Fruit fly (Drosophila melanogaster): Measurements from ENCODE around the gene tal-3A.
A peak's percentile ranks its signal among the peaks of the same experiment; 100 is the strongest.

Gene tal-3A

DNA sequence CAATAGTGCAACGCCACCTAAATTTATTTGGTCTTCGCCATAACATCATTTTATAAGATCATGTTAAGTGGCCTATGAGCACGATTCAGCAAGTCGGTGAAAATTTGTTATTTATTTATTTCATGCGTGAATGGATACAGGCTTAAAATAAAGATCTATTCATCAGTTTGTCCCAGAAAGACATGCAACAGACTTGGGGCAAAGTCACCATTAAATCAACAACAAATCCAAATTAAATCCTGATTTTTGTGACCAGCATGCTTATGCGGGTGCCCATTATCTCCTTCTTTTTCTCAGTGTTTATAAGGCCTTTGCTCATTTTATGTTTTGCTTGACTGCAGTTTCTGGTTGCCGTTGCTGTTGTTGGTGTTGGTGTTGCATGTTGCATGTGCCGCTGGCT lies 5.0 kb upstream of the tal-3A start (continued):
- TF ChIP-seq Hr38 (GFP tag; optimal IDR thresholded peaks at IDR 0.05) (no peak), cyc (GFP tag; optimal IDR thresholded peaks at IDR 0.05) (peak; percentile 35), Eip75B (GFP tag; optimal IDR thresholded peaks at IDR 0.05) (peak; percentile 57), CG11762 (GFP tag; optimal IDR thresholded peaks at IDR 0.05; ENCODE audit: insufficient read depth) (peak; percentile 8), CG4318 (GFP tag; optimal IDR thresholded peaks at IDR 0.05) (peak; percentile 83), dac (GFP tag; optimal IDR thresholded peaks at IDR 0.05) (peak; percentile 65), Ets96B (tag; optimal IDR thresholded peaks at IDR 0.05) (peak; percentile 41), Hr4 (GFP tag; optimal IDR thresholded peaks at IDR 0.05) (peak; percentile 86)

- TF ChIP-seq Sox102F (GFP tag; optimal IDR thresholded peaks at IDR 0.05) (no peak), CG7368 (GFP tag; optimal IDR thresholded peaks at IDR 0.05) (no peak), topi (GFP tag; optimal IDR thresholded peaks at IDR 0.05) (no peak), CG32006 (GFP tag; optimal IDR thresholded peaks at IDR 0.05) (no peak), Lpt (GFP tag; optimal IDR thresholded peaks at IDR 0.05) (no peak), net (GFP tag; optimal IDR thresholded peaks at IDR 0.05) (no peak), CG8319 (GFP tag; optimal IDR thresholded peaks at IDR 0.05) (no peak), cyc (GFP tag; optimal IDR thresholded peaks at IDR 0.05) (no peak), Blimp-1 (GFP tag; optimal IDR thresholded peaks at IDR 0.05) (no peak), dac (GFP tag; optimal IDR thresholded peaks at IDR 0.05) (no peak), CG6276 (GFP tag; optimal IDR thresholded peaks at IDR 0.05) (no peak), spab (GFP tag; optimal IDR thresholded peaks at IDR 0.05) (no peak), Sox14 (GFP tag; optimal IDR thresholded peaks at IDR 0.05) (no peak), fd85E (GFP tag; optimal IDR thresholded peaks at IDR 0.05) (no peak)
These were observed 3.6 kb upstream of the tal-3A start for dm6 chr3R:13809261-13809660.

dm6 chr3R:13810308-13810707 lies 2.6 kb upstream of the tal-3A start:
- no peak for TF ChIP-seq svp (GFP tag)
- no peak for TF ChIP-seq Sox102F (GFP tag; optimal IDR thresholded peaks at IDR 0.05)
- TF ChIP-seq CG11294 (GFP tag; IDR thresholded peaks at IDR 0.05), result no peak
- TF ChIP-seq CG8119 (GFP tag; IDR thresholded peaks at IDR 0.05), result no peak
- no peak for TF ChIP-seq acj6 (GFP tag; optimal IDR thresholded peaks at IDR 0.05)
- TF ChIP-seq Smox (GFP tag; optimal IDR thresholded peaks at IDR 0.05), result no peak
- TF ChIP-seq fd59A (GFP tag; optimal IDR thresholded peaks at IDR 0.05), result no peak
- TF ChIP-seq Eip75B (GFP tag; optimal IDR thresholded peaks at IDR 0.05), result no peak
- TF ChIP-seq CG3919 (GFP tag; optimal IDR thresholded peaks at IDR 0.05), result no peak
- TF ChIP-seq CG7368 (GFP tag; optimal IDR thresholded peaks at IDR 0.05), result no peak
- TF ChIP-seq CG6276 (GFP tag; optimal IDR thresholded peaks at IDR 0.05), result no peak
- TF ChIP-seq CG32006 (GFP tag; optimal IDR thresholded peaks at IDR 0.05), result no peak
- no peak for TF ChIP-seq fd85E (GFP tag; optimal IDR thresholded peaks at IDR 0.05)
- TF ChIP-seq CG6163 (GFP tag; IDR thresholded peaks at IDR 0.05), result no peak
- TF ChIP-seq CG6808 (GFP tag; optimal IDR thresholded peaks at IDR 0.05), result no peak

DNA sequence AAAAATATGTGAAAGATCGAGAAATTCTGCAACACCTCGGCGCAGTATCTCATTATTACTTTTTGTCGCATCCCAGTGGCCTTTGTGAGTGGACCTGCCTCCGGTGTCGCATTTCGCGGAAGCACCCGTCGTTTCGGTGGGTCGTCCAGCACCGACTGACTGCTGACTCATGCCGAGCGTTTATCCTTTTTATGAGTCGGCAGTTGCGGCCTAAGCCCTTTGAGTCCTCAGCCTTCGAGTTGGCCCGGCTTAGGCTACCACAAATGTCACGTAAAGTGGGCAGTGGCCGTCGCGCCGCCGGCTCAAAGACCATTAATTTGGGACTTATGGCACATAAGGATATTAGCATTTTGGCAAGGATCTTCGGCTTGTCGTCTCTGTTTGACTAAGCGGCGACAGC lies 1.2 kb upstream of the tal-3A start:
- TF ChIP-seq CG34406 (GFP tag; optimal IDR thresholded peaks at IDR 0.05), result no peak
- no peak for TF ChIP-seq CG16779 (tag; optimal IDR thresholded peaks at IDR 0.05)
- TF ChIP-seq Hr39 (GFP tag; optimal IDR thresholded peaks at IDR 0.05), result no peak
- no peak for TF ChIP-seq esn (GFP tag; optimal IDR thresholded peaks at IDR 0.05)
- no peak for TF ChIP-seq Smox (GFP tag; optimal IDR thresholded peaks at IDR 0.05)

DNA sequence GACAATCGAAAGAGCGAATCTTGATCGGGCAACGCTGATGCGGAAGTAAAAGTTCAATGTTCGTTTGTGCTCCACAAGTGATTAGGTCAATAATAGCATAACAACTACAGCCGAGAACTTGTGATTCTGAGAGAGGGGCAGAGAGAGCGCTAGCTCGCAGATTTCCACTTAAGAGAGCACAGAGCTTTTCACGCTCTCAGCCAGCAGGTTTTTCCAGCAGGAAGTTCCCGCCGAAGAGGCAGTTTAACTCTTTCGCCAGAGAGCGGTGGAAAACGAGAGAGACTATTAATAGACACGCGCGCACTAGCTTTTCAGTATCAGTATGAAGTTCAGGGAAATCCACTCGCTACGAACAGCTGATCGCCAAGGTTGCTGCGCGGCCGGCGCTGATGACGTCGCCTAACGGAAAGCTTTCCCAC lies 2.1 kb downstream of the tal-3A start:
- TF ChIP-seq acj6 (GFP tag; optimal IDR thresholded peaks at IDR 0.05) (no peak), CG8632 (GFP tag; optimal IDR thresholded peaks at IDR 0.05) (no peak), salr (GFP tag; optimal IDR thresholded peaks at IDR 0.05) (no peak), CG6808 (GFP tag; optimal IDR thresholded peaks at IDR 0.05) (no peak), Lpt (GFP tag; optimal IDR thresholded peaks at IDR 0.05) (no peak), CG10631 (GFP tag; optimal IDR thresholded peaks at IDR 0.05) (no peak), CG31627 (GFP tag; optimal IDR thresholded peaks at IDR 0.05) (no peak), OdsH (GFP tag; optimal IDR thresholded peaks at IDR 0.05) (no peak), Met (GFP tag; optimal IDR thresholded peaks at IDR 0.05) (no peak), CG16779 (tag; optimal IDR thresholded peaks at IDR 0.05) (peak; percentile 2), CG15336 (GFP tag; IDR thresholded peaks at IDR 0.05) (peak; percentile 47; the same call in 1 of the 2 replicates), ss (GFP tag; optimal IDR thresholded peaks at IDR 0.05) (peak in 1 of 2 experiments; percentile 29), Hr4 (GFP tag; optimal IDR thresholded peaks at IDR 0.05) (no peak), Sox102F (GFP tag; optimal IDR thresholded peaks at IDR 0.05) (no peak), CG11902 (GFP tag; optimal IDR thresholded peaks at IDR 0.05) (no peak), CG7368 (GFP tag; optimal IDR thresholded peaks at IDR 0.05) (no peak), CG1621 (tag; optimal IDR thresholded peaks at IDR 0.05) (no peak), pdm3 (GFP tag; optimal IDR thresholded peaks at IDR 0.05) (no peak), Ets96B (tag; optimal IDR thresholded peaks at IDR 0.05) (no peak), vri (GFP tag; optimal IDR thresholded peaks at IDR 0.05) (no peak)
